Worm (Caenorhabditis elegans): ENCODE data around the gene F37A8.5.
A peak's percentile ranks its signal among the peaks of the same experiment; 100 is the strongest.

Gene F37A8.5

DNA sequence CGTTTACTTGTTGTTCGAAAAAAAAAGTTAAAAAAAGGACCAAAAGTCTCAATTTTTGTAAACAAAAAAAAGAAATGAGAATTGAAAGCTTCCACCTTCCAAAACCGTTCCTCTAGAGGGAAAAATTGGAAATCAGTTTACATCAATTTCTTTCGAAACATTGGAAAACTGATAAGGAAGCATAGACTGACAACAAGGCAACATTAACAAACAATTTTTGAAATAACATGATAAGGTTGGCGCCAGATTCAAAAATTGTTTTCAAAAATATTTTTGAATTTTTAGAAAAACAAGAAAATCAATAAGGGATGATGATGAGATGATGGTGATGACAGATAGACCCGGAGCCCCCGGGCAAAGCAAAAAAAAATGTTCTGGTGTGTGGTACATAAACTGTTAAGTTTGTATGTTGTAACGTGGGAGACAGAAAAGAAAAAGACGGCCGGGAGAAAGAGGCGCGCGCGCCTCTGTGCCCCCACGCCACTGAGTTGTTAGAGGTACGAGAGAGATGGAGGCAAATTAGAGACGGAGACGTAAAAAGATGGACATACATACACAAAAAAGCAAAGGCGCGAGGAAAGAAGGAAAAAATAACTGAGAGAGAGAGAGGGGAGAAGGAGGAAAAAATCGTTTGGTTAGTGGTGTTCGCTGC lies 23.7 kb downstream of the F37A8.5 start:
- TF ChIP-seq tbx-7 (tag; optimal IDR thresholded peaks at IDR 0.05) (no peak), fax-1 (tag; optimal IDR thresholded peaks at IDR 0.05) (no peak), ceh-2 (tag; optimal IDR thresholded peaks at IDR 0.05) (no peak), Y22D7AL.16 (tag; optimal IDR thresholded peaks at IDR 0.05) (no peak), ceh-14 (tag; optimal IDR thresholded peaks at IDR 0.05) (no peak), F13H6.1 (tag; optimal IDR thresholded peaks at IDR 0.05) (peak; percentile 14), ceh-18 (tag; optimal IDR thresholded peaks at IDR 0.05) (peak; percentile 44), nfya-1 (tag; optimal IDR thresholded peaks at IDR 0.05) (peak; percentile 21), tbx-2 (tag; optimal IDR thresholded peaks at IDR 0.05) (peak; percentile 24), pha-2 (tag; optimal IDR thresholded peaks at IDR 0.05) (no peak), ceh-19 (GFP tag; optimal IDR thresholded peaks at IDR 0.05) (no peak), ama-1 (optimal IDR thresholded peaks at IDR 0.05) (no peak), nhr-232 (tag; optimal IDR thresholded peaks at IDR 0.05) (no peak), dmd-4 (tag; optimal IDR thresholded peaks at IDR 0.05; ENCODE audit: borderline replicate concordance) (no peak), ceh-30 (tag; optimal IDR thresholded peaks at IDR 0.05) (no peak), T23F11.4 (GFP tag; optimal IDR thresholded peaks at IDR 0.05) (no peak), ahr-1 (tag; optimal IDR thresholded peaks at IDR 0.05) (no peak)

ce11 chrIII:3984049-3984484 lies 27.6 kb downstream of the F37A8.5 start:
- TF ChIP-seq madf-2 (tag; optimal IDR thresholded peaks at IDR 0.05) = no peak
- TF ChIP-seq C08G9.2 (tag; optimal IDR thresholded peaks at IDR 0.05) = peak; percentile 4
- no peak for TF ChIP-seq unc-42 (tag; optimal IDR thresholded peaks at IDR 0.05)
- peak; percentile 5 for TF ChIP-seq tbx-2 (tag; optimal IDR thresholded peaks at IDR 0.05)
- peak; percentile 58 for TF ChIP-seq hlh-6 (tag; optimal IDR thresholded peaks at IDR 0.05)
- TF ChIP-seq hlh-8 (tag; optimal IDR thresholded peaks at IDR 0.05) = no peak
- peak; percentile 7 for TF ChIP-seq sdc-2 (tag; optimal IDR thresholded peaks at IDR 0.05)
- no peak for TF ChIP-seq elt-2 (tag; optimal IDR thresholded peaks at IDR 0.05)
- peak; percentile 41 for TF ChIP-seq ceh-18 (tag; optimal IDR thresholded peaks at IDR 0.05)
- no peak for TF ChIP-seq eyg-1 (tag; optimal IDR thresholded peaks at IDR 0.05)
- no peak for TF ChIP-seq pat-9 (tag; optimal IDR thresholded peaks at IDR 0.05)

ce11 chrIII:3986368-3986767 lies 29.9 kb downstream of the F37A8.5 start, which contains the start of gene Y1A5A.1:
TSS of gene Y1A5A.1 (minus strand) at chrIII:3986661.
- TF ChIP-seq ama-1 (optimal IDR thresholded peaks at IDR 0.05) (no peak), ceh-34 (tag; optimal IDR thresholded peaks at IDR 0.05) (no peak), tbx-2 (tag; optimal IDR thresholded peaks at IDR 0.05) (no peak), nfya-1 (tag; optimal IDR thresholded peaks at IDR 0.05) (no peak), pax-1 (tag; optimal IDR thresholded peaks at IDR 0.05) (no peak), pha-2 (tag; optimal IDR thresholded peaks at IDR 0.05) (no peak), ceh-18 (tag; optimal IDR thresholded peaks at IDR 0.05) (no peak), ref-2 (tag; optimal IDR thresholded peaks at IDR 0.05) (no peak), ceh-6 (GFP tag; optimal IDR thresholded peaks at IDR 0.05) (no peak), nhr-11 (tag; optimal IDR thresholded peaks at IDR 0.05) (no peak), elt-4 (tag; optimal IDR thresholded peaks at IDR 0.05) (no peak), ahr-1 (tag; optimal IDR thresholded peaks at IDR 0.05) (no peak), ceh-22 (tag; optimal IDR thresholded peaks at IDR 0.05) (no peak)

ce11 chrIII:3987759-3988158 lies 31.3 kb downstream of the F37A8.5 start, which contains the start of gene C36E8.6:
TSS of gene C36E8.6 (plus strand) at chrIII:3988059.
- TF ChIP-seq pha-4 (tag; optimal IDR thresholded peaks at IDR 0.05) = no peak
- no peak for TF ChIP-seq elt-4 (tag; optimal IDR thresholded peaks at IDR 0.05)
- no peak for TF ChIP-seq ttx-3 (tag; optimal IDR thresholded peaks at IDR 0.05)

ce11 chrIII:3991362-3991761 lies 34.9 kb downstream of the F37A8.5 start:
- no peak for TF ChIP-seq K09A11.1 (tag; optimal IDR thresholded peaks at IDR 0.05; ENCODE audit: insufficient read depth)
- no peak for TF ChIP-seq fax-1 (tag; optimal IDR thresholded peaks at IDR 0.05)
- no peak for TF ChIP-seq dmd-4 (tag; optimal IDR thresholded peaks at IDR 0.05; ENCODE audit: borderline replicate concordance)
- TF ChIP-seq nhr-232 (tag; optimal IDR thresholded peaks at IDR 0.05) = no peak
- TF ChIP-seq npax-4 (tag; optimal IDR thresholded peaks at IDR 0.05) = no peak
- TF ChIP-seq hlh-13 (GFP tag; optimal IDR thresholded peaks at IDR 0.05) = no peak
- TF ChIP-seq unc-55 (GFP tag; optimal IDR thresholded peaks at IDR 0.05) = no peak
- TF ChIP-seq T23F11.4 (GFP tag; optimal IDR thresholded peaks at IDR 0.05) = no peak
